Fruit fly (Drosophila melanogaster): Measurements from ENCODE around the gene Mer.
A peak's percentile ranks its signal among the peaks of the same experiment; 100 is the strongest.

Mer gene

DNA sequence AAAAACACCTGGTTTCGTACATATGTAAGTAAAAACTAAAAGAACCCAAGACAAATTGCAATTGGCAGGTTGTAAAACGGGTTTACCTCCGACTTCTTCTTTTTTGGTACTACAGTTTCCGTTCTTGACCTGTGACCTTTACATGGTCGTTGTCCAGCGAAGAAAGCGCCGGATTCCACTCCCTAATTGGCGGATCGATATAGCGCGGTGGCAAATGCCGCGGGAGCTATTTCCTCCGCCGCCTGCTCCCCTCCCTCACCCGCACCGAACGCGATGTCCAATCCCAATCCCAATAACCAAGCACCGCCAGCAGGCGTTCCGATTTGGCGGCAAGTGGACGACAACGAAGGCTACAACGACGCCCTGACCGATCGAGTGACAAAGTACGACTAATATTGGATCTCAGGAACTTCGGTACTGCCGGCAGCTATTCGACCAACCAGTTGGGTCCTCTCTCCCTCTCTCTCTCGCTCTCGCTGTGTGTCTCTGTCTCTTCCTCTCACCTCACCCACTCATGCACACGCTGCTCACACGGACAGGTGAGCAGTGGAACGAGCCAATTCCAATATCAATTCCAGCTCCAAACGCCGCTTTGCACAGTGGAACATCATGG is 30.6 kb downstream of the Mer start:
- TF ChIP-seq CG8478 (optimal IDR thresholded peaks at IDR 0.05) (no peak), CTCF (optimal IDR thresholded peaks at IDR 0.05) (no peak)

DNA sequence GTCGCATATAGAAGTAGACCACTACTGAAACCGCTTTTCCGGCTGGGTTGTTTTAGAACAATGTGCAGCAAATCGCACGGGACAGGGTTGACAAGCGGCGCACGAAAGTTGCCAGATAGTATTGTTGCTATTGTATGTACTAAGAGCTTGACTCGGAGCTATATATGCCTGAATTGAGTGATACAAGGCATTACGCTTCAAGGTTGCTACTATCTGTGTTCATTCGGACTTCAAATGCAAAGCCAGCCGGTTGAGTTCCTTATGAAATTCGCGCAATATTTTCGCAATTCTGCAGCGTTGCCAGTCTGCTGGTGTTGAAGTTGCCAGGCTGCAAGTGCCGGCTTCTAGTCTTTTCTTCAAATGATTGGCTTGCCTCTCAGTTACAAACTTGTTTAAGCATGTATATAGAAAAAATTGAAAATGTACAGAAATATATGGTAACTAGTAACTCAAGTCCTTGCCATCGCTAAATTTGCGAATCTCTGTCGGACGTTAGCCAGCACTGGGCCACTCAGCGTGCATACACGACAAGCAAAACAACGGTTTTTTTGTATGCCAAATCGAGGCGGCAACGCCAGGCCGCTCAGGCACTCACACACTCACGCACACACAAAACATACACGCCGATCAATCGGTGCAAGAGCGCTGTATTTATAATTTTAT is 41.4 kb downstream of the Mer start, which contains the start of the genes Ranbp21 and Elys:
Gene Ranbp21 (minus strand): TSS at position 513 of the 663 bp plus-strand sequence.
Gene Elys (plus strand): TSS at position 549 of the 663 bp plus-strand sequence.
- TF ChIP-seq CTCF (optimal IDR thresholded peaks at IDR 0.05) (peak in 1 of 2 experiments; percentile 23), CG8478 (optimal IDR thresholded peaks at IDR 0.05) (no peak)

DNA sequence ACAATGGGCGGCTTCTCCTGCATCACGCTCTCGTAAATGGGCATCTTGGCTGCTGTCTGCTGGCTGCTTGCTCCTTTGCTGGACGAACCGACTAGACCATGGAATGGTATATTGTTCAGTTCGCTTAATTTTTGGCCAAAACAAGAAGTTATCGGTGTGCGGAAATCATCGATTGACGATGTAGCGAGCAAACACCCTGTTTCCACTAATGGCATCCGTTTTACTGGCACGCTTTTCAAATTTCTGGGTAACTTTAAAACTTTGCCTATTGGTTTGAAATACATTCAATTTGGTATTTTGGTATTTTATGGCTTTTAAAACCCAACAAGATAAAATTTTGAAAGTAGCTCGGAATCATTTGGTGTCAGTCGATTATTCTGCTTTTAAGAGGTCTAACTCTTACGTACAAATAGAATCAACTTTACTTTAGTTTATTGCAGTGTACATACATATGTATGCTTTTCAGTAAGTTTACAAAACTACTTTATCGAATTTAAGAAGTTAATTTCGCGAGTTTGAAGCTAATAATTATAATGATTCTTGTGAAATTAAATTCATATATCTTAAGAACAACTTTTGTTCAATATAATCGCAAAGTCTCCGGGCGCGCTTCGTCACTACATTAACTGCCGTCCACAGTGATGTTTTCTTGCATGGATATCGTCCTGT is 47.3 kb downstream of the Mer start, which contains the start of gene Arp10:
Gene Arp10 (minus strand): TSS at position 304 of the 669 bp plus-strand sequence.
- TF ChIP-seq CG8478 (optimal IDR thresholded peaks at IDR 0.05) (no peak), CTCF (optimal IDR thresholded peaks at IDR 0.05) (no peak)

DNA sequence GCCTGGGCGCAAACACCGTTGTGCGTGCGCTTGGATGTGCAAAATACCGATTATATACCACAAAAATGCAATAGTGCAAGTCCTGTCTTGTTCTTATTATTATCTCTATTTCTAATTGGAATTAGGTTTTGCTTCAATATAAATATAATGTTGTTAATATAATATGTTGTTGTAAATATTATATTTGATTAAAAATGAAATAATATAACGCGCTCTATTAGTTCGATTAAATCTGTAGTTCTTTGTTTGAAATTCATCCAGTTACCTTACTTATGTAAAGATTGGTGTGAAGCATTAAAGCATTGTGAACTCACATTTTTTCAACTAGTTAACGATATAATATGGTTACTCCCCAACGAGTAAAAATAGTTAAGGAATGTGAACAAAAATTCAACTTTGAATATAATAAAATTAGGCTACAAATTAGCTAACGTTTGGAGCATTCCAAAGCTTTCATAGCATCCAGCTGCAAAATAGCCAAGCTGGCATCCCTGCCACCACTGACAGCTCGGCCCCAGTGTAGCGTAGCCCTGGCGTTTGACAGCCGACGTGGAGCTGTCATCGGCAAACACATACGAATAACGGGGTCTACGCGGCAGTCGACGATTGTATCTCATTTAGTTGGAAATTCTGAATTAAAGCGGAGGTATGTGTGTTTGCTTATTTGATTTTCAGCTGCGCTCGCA is 50.3 kb downstream of the Mer start, which contains the start of the genes CG12237 and Sec61gamma:
Gene CG12237 (minus strand): TSS at position 51 of the 686 bp plus-strand sequence.
Gene Sec61gamma (plus strand): TSS at position 509 of the 686 bp plus-strand sequence.
- TF ChIP-seq CTCF (optimal IDR thresholded peaks at IDR 0.05) (no peak), CG8478 (optimal IDR thresholded peaks at IDR 0.05) (no peak)

DNA sequence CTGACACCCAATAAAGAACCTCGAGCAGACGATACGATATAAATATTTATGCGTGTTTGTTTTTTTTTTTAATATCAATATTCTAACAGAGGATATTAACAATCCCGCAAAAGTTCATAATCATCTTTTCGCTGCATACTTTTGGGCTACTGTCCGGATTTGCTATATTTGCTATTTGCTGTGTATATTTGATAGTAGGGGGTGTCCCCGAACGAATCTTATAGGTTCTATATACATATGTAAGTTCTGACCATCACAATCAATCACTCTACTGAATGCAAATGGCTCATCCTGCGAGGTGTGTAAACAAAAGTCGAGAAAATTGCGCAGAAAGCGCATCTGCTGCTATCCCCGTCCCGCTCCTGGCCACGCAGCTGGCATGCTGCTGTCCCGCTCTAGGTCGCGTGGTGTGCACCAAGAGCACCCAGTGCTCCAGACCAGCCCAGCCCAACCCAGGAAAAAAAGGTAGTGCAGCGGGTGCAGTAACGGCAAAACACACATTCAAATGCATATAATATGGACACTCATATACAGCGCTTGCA is 52.5 kb downstream of the Mer start:
- TF ChIP-seq CG8478 (optimal IDR thresholded peaks at IDR 0.05) (no peak), CTCF (optimal IDR thresholded peaks at IDR 0.05) (no peak)

Measured in S2 (cell line).